Worm (Caenorhabditis elegans) whole organism, late embryonic: ENCODE data around the gene F07G6.5.
"Not testable (repeated sequence)": the region's sequence is repeated elsewhere in the genome, so short reads cannot be mapped to it uniquely, and the experiment has no call there.

Experiments used
- K09A11.1 ChIP-seq: sonication (generic microtip); optimal IDR thresholded peaks from 2 replicates; lab custom pipeline; 2017; ENCODE audit warnings: antibody characterized with exemption, mild to moderate bottlenecking, missing genetic modification characterization, missing compliant biosample characterization; ENCODE audit not compliant: insufficient read depth
- ceh-14 ChIP-seq: sonication (generic microtip); optimal IDR thresholded peaks from 2 replicates; lab custom pipeline; 2016; ENCODE audit warnings: missing genotype, missing genetic modification characterization, missing compliant biosample characterization
- ceh-9 ChIP-seq: sonication (generic microtip); optimal IDR thresholded peaks from 2 replicates; lab custom pipeline; 2016; ENCODE audit warnings: mild to moderate bottlenecking, missing genetic modification characterization, inconsistent platforms, missing compliant biosample characterization
- elt-2 ChIP-seq: sonication (generic microtip); optimal IDR thresholded peaks from 2 replicates; lab custom pipeline; 2016; ENCODE audit warnings: missing genetic modification reagents, missing genetic modification characterization, missing compliant biosample characterization
- pha-4 ChIP-seq: fragments of 150-350 bp; optimal IDR thresholded peaks from 2 replicates; lab custom pipeline; 2018; ENCODE audit warnings: missing biosample characterization, missing genetic modification reagents, missing genetic modification characterization
- sox-4 ChIP-seq: sonication (generic microtip); optimal IDR thresholded peaks from 2 replicates; lab custom pipeline; 2017; ENCODE audit warnings: mild to moderate bottlenecking, missing genetic modification characterization, inconsistent platforms, missing compliant biosample characterization

- TF ChIP-seq sox-4 (tag; lab: Kevin White, UChicago); elt-2; K09A11.1 (tag; lab: Kevin White, UChicago); ceh-9 (tag; lab: Kevin White, UChicago); ceh-14 (tag; lab: Kevin White, UChicago); pha-4 (tag; lab: Kevin White, UChicago): not testable (repeated sequence)
Observed at ce11 chrX:1746117-1746516, 39.7 kb upstream of the F07G6.5 start, which contains the start of gene Y75D11A.3.
